Worm (Caenorhabditis elegans): ENCODE data around the gene R107.5.

The R107.5 gene

ce11 chrIII:9051119-9051597 is 2.4 kb downstream of the R107.5 start (continued):
- TF ChIP-seq snpc-3.4 (tag; optimal IDR thresholded peaks at IDR 0.05) (no peak), T26A5.8 (tag; optimal IDR thresholded peaks at IDR 0.05) (peak; percentile 3), ztf-28 (GFP tag; IDR thresholded peaks at IDR 0.05) (no peak), lin-35 (GFP tag; optimal IDR thresholded peaks at IDR 0.05) (peak in 1 of 3 experiments; percentile 15), B0261.1 (tag; optimal IDR thresholded peaks at IDR 0.05) (peak; percentile 33), unc-62 (GFP tag; optimal IDR thresholded peaks at IDR 0.05) (peak; percentile 61), unc-130 (GFP tag; optimal IDR thresholded peaks at IDR 0.05) (no peak), chd-7 (tag; optimal IDR thresholded peaks at IDR 0.05) (peak; percentile 70), ztf-18 (tag; optimal IDR thresholded peaks at IDR 0.05) (peak; percentile 53), Y67H2A.10 (GFP tag; conservative IDR thresholded peaks at IDR 0.05) (no peak), nhr-120 (GFP tag; IDR thresholded peaks at IDR 0.05) (no peak), F49E8.2 (tag; optimal IDR thresholded peaks at IDR 0.05; ENCODE audit: insufficient read depth) (no peak), K11D2.4 (GFP tag; IDR thresholded peaks at IDR 0.05) (peak; percentile 49), dox-1 (GFP tag; IDR thresholded peaks at IDR 0.05) (peak; percentile 76), madf-10 (tag; optimal IDR thresholded peaks at IDR 0.05) (peak; percentile 70), lin-54 (GFP tag; optimal IDR thresholded peaks at IDR 0.05) (peak; percentile 56), fkh-3 (tag; optimal IDR thresholded peaks at IDR 0.05) (no peak), F23B12.7 (tag; optimal IDR thresholded peaks at IDR 0.05; ENCODE audit: insufficient read depth) (peak; percentile 89), madf-6 (GFP tag; IDR thresholded peaks at IDR 0.05) (peak; percentile 43; the same call in 1 of the 2 replicates), snpc-1.1 (tag; optimal IDR thresholded peaks at IDR 0.05; ENCODE audit: insufficient read depth) (no peak), hrde-1 (tag; optimal IDR thresholded peaks at IDR 0.05; ENCODE audit: borderline replicate concordance) (no peak), nfya-2 (GFP tag; IDR thresholded peaks at IDR 0.05) (no peak), ZK185.1 (tag; optimal IDR thresholded peaks at IDR 0.05; ENCODE audit: poor library complexity, severe bottlenecking) (no peak), rcor-1 (GFP tag; IDR thresholded peaks at IDR 0.05) (0 out of 2 replicates have a peak, but pooled peaks have one; percentile 34), akir-1 (GFP tag; optimal IDR thresholded peaks at IDR 0.05) (peak; percentile 20), ceh-58 (GFP tag; IDR thresholded peaks at IDR 0.05) (no peak), nfya-1 (tag; optimal IDR thresholded peaks at IDR 0.05; ENCODE audit: borderline replicate concordance, insufficient read depth) (no peak), snpc-4 (GFP tag; optimal IDR thresholded peaks at IDR 0.05) (no peak), snpc-4 (tag; optimal IDR thresholded peaks at IDR 0.05) (peak in 2 of 4 experiments; percentile 23 to 46), madf-3 (GFP tag; IDR thresholded peaks at IDR 0.05) (peak; percentile 45; the same call in 1 of the 2 replicates), ztf-26 (tag; optimal IDR thresholded peaks at IDR 0.05) (peak; percentile 87), lsl-1 (GFP tag; optimal IDR thresholded peaks at IDR 0.05) (peak; percentile 42), gei-17 (GFP tag; optimal IDR thresholded peaks at IDR 0.05) (peak; percentile 48), D2030.7 (GFP tag; IDR thresholded peaks at IDR 0.05) (no peak), lin-40 (tag; optimal IDR thresholded peaks at IDR 0.05) (peak; percentile 67), ceh-40 (GFP tag; IDR thresholded peaks at IDR 0.05) (peak; percentile 42; the same call in 1 of the 2 replicates), rpc-1 (optimal IDR thresholded peaks at IDR 0.05) (no peak), rpc-1 (tag; optimal IDR thresholded peaks at IDR 0.05) (no peak), Y95B8A.8 (GFP tag; IDR thresholded peaks at IDR 0.05) (peak; percentile 59), mcd-1 (GFP tag; IDR thresholded peaks at IDR 0.05) (peak; percentile 40; the same call in 1 of the 2 replicates), Y56A3A.18 (GFP tag; IDR thresholded peaks at IDR 0.05) (no peak; the same call in 1 of the 2 replicates), pha-4 (tag; optimal IDR thresholded peaks at IDR 0.05) (peak; percentile 6), C17E4.6 (GFP tag; IDR thresholded peaks at IDR 0.05) (no peak), C06A6.2 (GFP tag; conservative IDR thresholded peaks at IDR 0.05) (peak; percentile 41; the same call in 1 of the 2 replicates), ets-4 (GFP tag; optimal IDR thresholded peaks at IDR 0.05) (no peak), ekl-4 (GFP tag; IDR thresholded peaks at IDR 0.05) (peak; percentile 59; the same call in 1 of the 2 replicates), nhr-80 (tag; optimal IDR thresholded peaks at IDR 0.05) (peak; percentile 84), hmg-1.2 (GFP tag; IDR thresholded peaks at IDR 0.05) (peak; percentile 54)

Data from whole organism, young adult.